Fruit fly (Drosophila melanogaster) whole organism, embryonic: ENCODE measurements around the gene CG17786.

Source experiments
- Asciz ChIP-seq: fragments of 200-800 bp; sonication (Bioruptor generic); optimal IDR thresholded peaks from 2 replicates; lab custom pipeline; 2017; ENCODE audit warnings: missing biosample characterization, mild to moderate bottlenecking, missing genetic modification characterization, missing genetic modification reagents
- Bdp1 ChIP-seq: fragments of 200-800 bp; sonication (Bioruptor generic); optimal IDR thresholded peaks from 3 replicates; lab custom pipeline; 2016; ENCODE audit warnings: missing biosample characterization, missing genetic modification characterization
- CG10366 ChIP-seq: fragments of 200-800 bp; sonication (Bioruptor generic); IDR thresholded peaks from 2 replicates; pipeline ENCODE4 v1.3.6; 2022; ENCODE audit warnings: missing biosample characterization, missing genetic modification characterization
- CG11247 ChIP-seq: fragments of 200-800 bp; sonication (Bioruptor generic); IDR thresholded peaks from 2 replicates; pipeline ENCODE4 v1.3.6; 2022; ENCODE audit warnings: missing biosample characterization, missing genetic modification characterization
- CG12299 ChIP-seq: fragments of 200-800 bp; sonication (Bioruptor generic); optimal IDR thresholded peaks from 2 replicates; lab custom pipeline; 2018; ENCODE audit warnings: missing biosample characterization, mild to moderate bottlenecking, missing genetic modification characterization
- CG14441 ChIP-seq: fragments of 200-800 bp; sonication (Bioruptor generic); IDR thresholded peaks from 2 replicates; pipeline ENCODE4 v1.3.6; 2022; ENCODE audit warnings: missing biosample characterization, missing genetic modification characterization
- CG16813 ChIP-seq: fragments of 200-800 bp; sonication (Bioruptor generic); IDR thresholded peaks from 3 replicates; pipeline ENCODE4 v1.3.6; 2022; ENCODE audit warnings: missing biosample characterization, missing genetic modification characterization; ENCODE audit not compliant: partially characterized antibody
- CG17568 ChIP-seq: fragments of 200-800 bp; sonication (Bioruptor generic); optimal IDR thresholded peaks from 2 replicates; lab custom pipeline; 2018; ENCODE audit warnings: missing biosample characterization, mild to moderate bottlenecking, missing genetic modification characterization, moderate library complexity
- CG1792 ChIP-seq: fragments of 200-800 bp; sonication (Bioruptor generic); optimal IDR thresholded peaks from 2 replicates; lab custom pipeline; 2016; ENCODE audit warnings: missing biosample characterization, missing genetic modification characterization
- CG18262 ChIP-seq: fragments of 200-800 bp; optimal IDR thresholded peaks from 3 replicates; lab custom pipeline; 2019; ENCODE audit warnings: missing biosample characterization, mild to moderate bottlenecking, missing genetic modification characterization, moderate library complexity
- CG18476 ChIP-seq: fragments of 200-800 bp; sonication (Bioruptor generic); optimal IDR thresholded peaks from 2 replicates; lab custom pipeline; 2016; ENCODE audit warnings: missing biosample characterization, mild to moderate bottlenecking, missing genetic modification characterization
- CG31365 ChIP-seq: fragments of 200-800 bp; sonication (Bioruptor generic); optimal IDR thresholded peaks from 2 replicates; lab custom pipeline; 2018; ENCODE audit warnings: missing biosample characterization, mild to moderate bottlenecking, missing genetic modification characterization
- CG34376 ChIP-seq: fragments of 200-800 bp; sonication (Bioruptor generic); optimal IDR thresholded peaks from 2 replicates; lab custom pipeline; 2018; ENCODE audit warnings: missing biosample characterization, mild to moderate bottlenecking, missing genetic modification characterization
- CG4328 ChIP-seq: fragments of 200-800 bp; sonication (Bioruptor generic); optimal IDR thresholded peaks from 3 replicates; lab custom pipeline; 2017; ENCODE audit warnings: missing biosample characterization, missing genetic modification reagents, missing genetic modification characterization
- CG7271 ChIP-seq: fragments of 200-800 bp; sonication (Bioruptor generic); optimal IDR thresholded peaks from 2 replicates; lab custom pipeline; 2018; ENCODE audit warnings: missing biosample characterization, mild to moderate bottlenecking, missing genetic modification characterization, moderate library complexity
- CG8089 ChIP-seq: fragments of 200-800 bp; sonication (Bioruptor generic); optimal IDR thresholded peaks from 3 replicates; lab custom pipeline; 2016; ENCODE audit warnings: missing biosample characterization, missing genetic modification characterization
- CG9797 ChIP-seq: fragments of 200-800 bp; sonication (Bioruptor generic); optimal IDR thresholded peaks from 3 replicates; lab custom pipeline; 2018; ENCODE audit warnings: missing biosample characterization, mild to moderate bottlenecking, missing genetic modification characterization
- CHES-1-like ChIP-seq: fragments of 200-800 bp; sonication (Bioruptor generic); optimal IDR thresholded peaks from 2 replicates; lab custom pipeline; 2016; ENCODE audit warnings: missing biosample characterization, missing genetic modification characterization
- CrebB ChIP-seq: fragments of 200-800 bp; sonication (Bioruptor generic); optimal IDR thresholded peaks from 3 replicates; lab custom pipeline; 2018; ENCODE audit warnings: missing biosample characterization, mild to moderate bottlenecking, missing genetic modification characterization
- Dip2 ChIP-seq: fragments of 200-800 bp; sonication (Bioruptor generic); IDR thresholded peaks from 2 replicates; pipeline ENCODE4 v1.3.6; 2022; ENCODE audit warnings: missing biosample characterization, missing genetic modification characterization
- Dll ChIP-seq: fragments of 200-800 bp; sonication (Bioruptor generic); IDR thresholded peaks from 4 replicates; pipeline ENCODE4 v1.3.6; 2022; ENCODE audit warnings: missing biosample characterization, missing genetic modification characterization; ENCODE audit not compliant: partially characterized antibody
- Doc2 ChIP-seq: fragments of 200-800 bp; sonication (Bioruptor generic); IDR thresholded peaks from 2 replicates; pipeline ENCODE4 v1.3.6; 2022; ENCODE audit warnings: missing biosample characterization, missing genetic modification characterization
- GATAe ChIP-seq: fragments of 200-800 bp; sonication (Bioruptor generic); conservative IDR thresholded peaks from 2 replicates; pipeline ENCODE4 v1.3.6; 2022; ENCODE audit warnings: missing biosample characterization, missing genetic modification characterization
- Gsc ChIP-seq: fragments of 200-800 bp; sonication (Bioruptor generic); IDR thresholded peaks from 2 replicates; pipeline ENCODE4 v1.3.6; 2022; ENCODE audit warnings: missing biosample characterization, missing genetic modification characterization
- HLH4C ChIP-seq: fragments of 200-800 bp; sonication (Bioruptor generic); IDR thresholded peaks from 3 replicates; pipeline ENCODE4 v1.3.6; 2022; ENCODE audit warnings: missing biosample characterization, missing genetic modification characterization; ENCODE audit not compliant: partially characterized antibody
- HLH54F ChIP-seq: fragments of 200-800 bp; sonication (Bioruptor generic); optimal IDR thresholded peaks from 3 replicates; lab custom pipeline; 2016; ENCODE audit warnings: missing biosample characterization, missing genetic modification characterization
- Hand ChIP-seq: fragments of 200-800 bp; sonication (Bioruptor generic); optimal IDR thresholded peaks from 2 replicates; lab custom pipeline; 2017; ENCODE audit warnings: mild to moderate bottlenecking, missing biosample characterization, missing genetic modification reagents, missing genetic modification characterization
- Hsf ChIP-seq: fragments of 200-800 bp; sonication (Bioruptor generic); optimal IDR thresholded peaks from 3 replicates; lab custom pipeline; 2016; ENCODE audit warnings: missing biosample characterization, missing genetic modification characterization
- Kr ChIP-seq: fragments of 200-800 bp; sonication (Bioruptor generic); optimal IDR thresholded peaks from 2 replicates; lab custom pipeline; 2017; ENCODE audit warnings: missing biosample characterization, mild to moderate bottlenecking, missing genetic modification characterization
- MTF-1 ChIP-seq: fragments of 200-800 bp; sonication (Bioruptor generic); optimal IDR thresholded peaks from 2 replicates; lab custom pipeline; 2018; ENCODE audit warnings: missing biosample characterization, mild to moderate bottlenecking, missing genetic modification characterization, borderline replicate concordance
- Nf-YC ChIP-seq: fragments of 200-800 bp; optimal IDR thresholded peaks from 3 replicates; lab custom pipeline; 2019; ENCODE audit warnings: missing biosample characterization, mild to moderate bottlenecking, missing genetic modification characterization, moderate library complexity
- Optix ChIP-seq: fragments of 200-800 bp; sonication (Bioruptor generic); IDR thresholded peaks from 3 replicates; pipeline ENCODE4 v1.3.6; 2022; ENCODE audit warnings: missing biosample characterization, missing genetic modification characterization
- Ptx1 ChIP-seq: fragments of 200-800 bp; sonication (Bioruptor generic); IDR thresholded peaks from 2 replicates; pipeline ENCODE4 v1.3.6; 2022; ENCODE audit warnings: missing biosample characterization, missing genetic modification characterization
- TFAM ChIP-seq: fragments of 200-800 bp; sonication (Bioruptor generic); optimal IDR thresholded peaks from 2 replicates; lab custom pipeline; 2017; ENCODE audit warnings: missing biosample characterization, missing genetic modification characterization, inconsistent platforms
- Tbp ChIP-seq: fragments of >200 bp; optimal IDR thresholded peaks from 2 replicates; lab custom pipeline; 2018; ENCODE audit warnings: missing biosample characterization, missing genetic modification characterization
- Trl ChIP-seq, 3 experiments: fragments of >200 bp in 2 of 3; fragments of 200-800 bp in 1 of 3; sonication (Bioruptor generic) in 1 of 3; optimal IDR thresholded peaks; 2 replicates in 1 of 3; 3 replicates in 2 of 3; lab custom pipeline; 2016 to 2017; ENCODE audit warnings: missing biosample characterization in 1 of 3, missing genetic modification characterization in 1 of 3
- ab ChIP-seq: fragments of 200-800 bp; sonication (Bioruptor generic); optimal IDR thresholded peaks from 2 replicates; lab custom pipeline; 2016; ENCODE audit warnings: missing biosample characterization, missing genetic modification characterization
- bab2 ChIP-seq: fragments of 200-800 bp; sonication (Bioruptor generic); optimal IDR thresholded peaks from 2 replicates; lab custom pipeline; 2016; ENCODE audit warnings: missing biosample characterization, missing genetic modification characterization
- cato ChIP-seq: fragments of 200-800 bp; sonication (Bioruptor generic); optimal IDR thresholded peaks from 2 replicates; lab custom pipeline; 2016; ENCODE audit warnings: missing biosample characterization, missing genetic modification characterization, borderline replicate concordance
- ci ChIP-seq: fragments of 200-800 bp; sonication (Bioruptor generic); IDR thresholded peaks from 3 replicates; pipeline ENCODE4 v1.3.6; 2022; ENCODE audit warnings: missing biosample characterization, missing genetic modification characterization
- da ChIP-seq: fragments of 200-800 bp; sonication (Bioruptor generic); optimal IDR thresholded peaks from 2 replicates; lab custom pipeline; 2016; ENCODE audit warnings: missing biosample characterization, missing genetic modification characterization
- fd3F ChIP-seq: fragments of 200-800 bp; sonication (Bioruptor generic); optimal IDR thresholded peaks from 2 replicates; lab custom pipeline; 2018; ENCODE audit warnings: missing biosample characterization, mild to moderate bottlenecking, missing genetic modification characterization, moderate library complexity
- gcm2 ChIP-seq: fragments of 200-800 bp; sonication (Bioruptor generic); optimal IDR thresholded peaks from 2 replicates; lab custom pipeline; 2016; ENCODE audit warnings: missing biosample characterization, missing genetic modification characterization
- gt ChIP-seq: fragments of 200-800 bp; sonication (Bioruptor generic); IDR thresholded peaks from 2 replicates; pipeline ENCODE4 v1.3.6; 2022; ENCODE audit warnings: missing biosample characterization, missing genetic modification characterization
- jumu ChIP-seq: fragments of 200-800 bp; sonication (Bioruptor generic); optimal IDR thresholded peaks from 3 replicates; lab custom pipeline; 2016; ENCODE audit warnings: missing biosample characterization, missing genetic modification characterization
- lab ChIP-seq: fragments of 200-800 bp; sonication (Bioruptor generic); optimal IDR thresholded peaks from 3 replicates; lab custom pipeline; 2017; ENCODE audit warnings: missing biosample characterization, missing genetic modification characterization, mild to moderate bottlenecking, moderate library complexity, missing genetic modification reagents
- phol ChIP-seq: fragments of 200-800 bp; sonication (Bioruptor generic); optimal IDR thresholded peaks from 3 replicates; lab custom pipeline; 2018; ENCODE audit warnings: missing biosample characterization, mild to moderate bottlenecking, missing genetic modification characterization, moderate library complexity
- pros ChIP-seq: fragments of 200-800 bp; sonication (Bioruptor generic); optimal IDR thresholded peaks from 3 replicates; lab custom pipeline; 2019; ENCODE audit warnings: missing biosample characterization, mild to moderate bottlenecking, missing genetic modification characterization, moderate library complexity
- sqz ChIP-seq: fragments of 200-800 bp; sonication (Bioruptor generic); optimal IDR thresholded peaks from 3 replicates; lab custom pipeline; 2018; ENCODE audit warnings: missing biosample characterization, mild to moderate bottlenecking, missing genetic modification characterization
- tup ChIP-seq: fragments of 200-800 bp; sonication (Bioruptor generic); optimal IDR thresholded peaks from 2 replicates; lab custom pipeline; 2016; ENCODE audit warnings: missing biosample characterization, mild to moderate bottlenecking, missing genetic modification characterization, moderate library complexity

Gene CG17786

dm6 chr3R:24188619-24189018 is 29.9 kb downstream of the CG17786 start, which contains the start of gene CG5515 (continued):
- TF ChIP-seq Gsc (GFP tag; lab: Robert Waterston, UW) (0 out of 2 replicates have a peak, but pooled peaks have one; percentile 32), CG12299 (tag; lab: Kevin White, UChicago) (peak; percentile 28), Asciz (no peak), CG18262 (tag; lab: Kevin White, UChicago) (peak; percentile 64), jumu (peak; percentile 43), Hsf (GFP tag; lab: Kevin White, UChicago) (peak; percentile 90), Tbp (no peak), HLH54F (GFP tag; lab: Kevin White, UChicago) (peak; percentile 88), tup (peak; percentile 31), CG4328 (no peak), CG17568 (GFP tag; lab: Kevin White, UChicago) (no peak), Doc2 (GFP tag; lab: Robert Waterston, UW) (peak; percentile 75), CG34376 (no peak), bab2 (GFP tag; lab: Kevin White, UChicago) (peak; percentile 79), phol (peak; percentile 95), pros (GFP tag; lab: Kevin White, UChicago) (no peak), CG16813 (GFP tag; lab: Robert Waterston, UW) (peak; percentile 64; the same call in 2 of the 3 replicates), Ptx1 (GFP tag; lab: Robert Waterston, UW) (peak; percentile 88), cato (GFP tag; lab: Kevin White, UChicago) (peak; percentile 61), CrebB (tag; lab: Kevin White, UChicago) (peak; percentile 50), CG31365 (no peak), Dll (GFP tag; lab: Robert Waterston, UW) (peak; percentile 75), lab (GFP tag; lab: Kevin White, UChicago) (no peak), CG18476 (GFP tag; lab: Kevin White, UChicago) (peak; percentile 66), CG14441 (GFP tag; lab: Robert Waterston, UW) (peak; percentile 76), Dip2 (GFP tag; lab: Robert Waterston, UW) (no peak), fd3F (GFP tag; lab: Kevin White, UChicago) (peak; percentile 68), ab (GFP tag; lab: Kevin White, UChicago) (peak; percentile 33), Bdp1 (GFP tag; lab: Kevin White, UChicago) (peak; percentile 76), HLH4C (GFP tag; lab: Robert Waterston, UW) (peak; percentile 83), sqz (GFP tag; lab: Kevin White, UChicago) (no peak), Optix (peak; percentile 92), CG8089 (GFP tag; lab: Kevin White, UChicago) (peak; percentile 73), gt (GFP tag; lab: Robert Waterston, UW) (peak; percentile 64), GATAe (GFP tag; lab: Robert Waterston, UW) (no peak; the same call in 1 of the 2 replicates), CHES-1-like (GFP tag; lab: Kevin White, UChicago) (peak; percentile 76), Trl (optimal IDR thresholded peaks at IDR 0.05; lab: Kevin White, UChicago) (no peak), Trl (GFP tag; optimal IDR thresholded peaks at IDR 0.05; lab: Kevin White, UChicago) (peak; percentile 72), CG9797 (GFP tag; lab: Kevin White, UChicago) (peak; percentile 46), Hand (GFP tag; lab: Kevin White, UChicago) (no peak), gcm2 (GFP tag; lab: Kevin White, UChicago) (peak; percentile 38), CG11247 (GFP tag; lab: Robert Waterston, UW) (peak; percentile 78), CG10366 (peak; percentile 88), ci (GFP tag; lab: Robert Waterston, UW) (peak; percentile 91), Kr (GFP tag; lab: Kevin White, UChicago) (no peak), TFAM (GFP tag; lab: Kevin White, UChicago) (no peak), CG7271 (no peak), Nf-YC (tag; lab: Kevin White, UChicago) (peak; percentile 58), MTF-1 (no peak), da (GFP tag; lab: Kevin White, UChicago) (peak; percentile 44), CG1792 (GFP tag; lab: Kevin White, UChicago) (peak; percentile 97)
